Worm (Caenorhabditis elegans) whole organism, early embryonic: Measurements from ENCODE around the gene btb-8.

Source experiments
- B0310.2 ChIP-seq: sonication (generic microtip); optimal IDR thresholded peaks from 2 replicates; lab custom pipeline; 2016; ENCODE audit warnings: mild to moderate bottlenecking, missing genetic modification characterization, missing compliant biosample characterization
- F13C5.2 ChIP-seq: sonication (generic microtip); optimal IDR thresholded peaks from 2 replicates; lab custom pipeline; 2017; ENCODE audit warnings: mild to moderate bottlenecking, missing genetic modification characterization, inconsistent platforms, missing compliant biosample characterization
- aly-1 ChIP-seq: sonication (generic microtip); optimal IDR thresholded peaks from 2 replicates; lab custom pipeline; 2016; ENCODE audit warnings: missing genetic modification characterization, missing compliant biosample characterization
- ama-1 ChIP-seq: fragments of 150-350 bp; optimal IDR thresholded peaks from 2 replicates; lab custom pipeline; 2014
- ceh-13 ChIP-seq: fragments of 200-800 bp; sonication (Bioruptor generic); optimal IDR thresholded peaks from 2 replicates; lab custom pipeline; 2018; ENCODE audit warnings: mild to moderate bottlenecking, missing genetic modification characterization, missing compliant biosample characterization
- ceh-36 ChIP-seq: sonication (generic microtip); optimal IDR thresholded peaks from 2 replicates; lab custom pipeline; 2016; ENCODE audit warnings: missing genetic modification characterization, inconsistent platforms, missing compliant biosample characterization
- ets-7 ChIP-seq: sonication (generic microtip); optimal IDR thresholded peaks from 2 replicates; lab custom pipeline; 2016; ENCODE audit warnings: missing genotype, missing genetic modification characterization, missing compliant biosample characterization
- flt-1 ChIP-seq: fragments of 200-800 bp; sonication (Bioruptor generic); IDR thresholded peaks from 2 replicates; pipeline ENCODE4 v1.3.6; 2022; ENCODE audit warnings: missing genetic modification characterization, missing compliant biosample characterization
- hmbx-1 ChIP-seq: sonication (generic microtip); optimal IDR thresholded peaks from 2 replicates; lab custom pipeline; 2016; ENCODE audit warnings: mild to moderate bottlenecking, missing genetic modification characterization, missing compliant biosample characterization
- hmg-4 ChIP-seq: fragments of 200-800 bp; sonication (Bioruptor generic); optimal IDR thresholded peaks from 2 replicates; lab custom pipeline; 2018; ENCODE audit warnings: mild to moderate bottlenecking, missing genetic modification characterization, missing compliant biosample characterization
- hnd-1 ChIP-seq: sonication (generic microtip); optimal IDR thresholded peaks from 2 replicates; lab custom pipeline; 2016; ENCODE audit warnings: missing genetic modification characterization, missing compliant biosample characterization
- pes-1 ChIP-seq: fragments of 200-800 bp; sonication (Bioruptor generic); IDR thresholded peaks from 2 replicates; pipeline ENCODE4 v1.3.6; 2022; ENCODE audit warnings: missing genetic modification reagents, missing genetic modification characterization, missing compliant biosample characterization
- scrt-1 ChIP-seq: fragments of 200-800 bp; sonication (Bioruptor generic); IDR thresholded peaks from 2 replicates; pipeline ENCODE4 v1.3.6; 2022; ENCODE audit warnings: missing genetic modification characterization, missing compliant biosample characterization
- sea-1 ChIP-seq: fragments of 200-800 bp; sonication (Bioruptor generic); conservative IDR thresholded peaks from 2 replicates; pipeline ENCODE4 v1.3.6; 2022; ENCODE audit warnings: missing genetic modification characterization, missing compliant biosample characterization
- tbx-11 ChIP-seq: fragments of 200-800 bp; sonication (Bioruptor generic); IDR thresholded peaks from 2 replicates; pipeline ENCODE4 v1.3.6; 2022; ENCODE audit warnings: missing genetic modification characterization, missing compliant biosample characterization
- tbx-37 ChIP-seq: fragments of 200-800 bp; sonication (Bioruptor generic); conservative IDR thresholded peaks from 2 replicates; pipeline ENCODE4 v1.3.6; 2022; ENCODE audit warnings: missing genetic modification reagents, missing genetic modification characterization, missing compliant biosample characterization
- tra-4 ChIP-seq: sonication (generic microtip); optimal IDR thresholded peaks from 2 replicates; lab custom pipeline; 2017; ENCODE audit warnings: missing genetic modification characterization, missing compliant biosample characterization

Gene btb-8

DNA sequence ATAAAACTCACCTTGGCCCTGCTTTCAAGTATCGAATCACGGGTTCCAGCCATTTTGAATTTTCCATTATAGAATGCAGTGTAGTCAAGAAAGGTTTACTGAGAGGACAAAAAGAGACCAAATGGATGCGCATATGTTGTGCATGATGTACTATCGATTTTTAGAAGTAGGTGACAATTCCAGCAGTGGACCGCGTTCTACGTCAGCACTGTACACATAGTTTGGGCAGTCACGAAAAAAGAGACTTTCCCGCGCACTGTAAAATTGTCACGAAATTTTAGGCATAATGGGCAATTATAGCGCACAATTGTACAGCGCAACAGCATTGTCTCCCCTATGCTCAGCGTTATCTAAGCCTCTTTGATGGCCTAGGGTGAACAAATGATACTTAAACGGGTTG, 31.6 kb upstream of the btb-8 start, which contains the start of gene fbxc-22:
Gene fbxc-22, minus strand, starts transcription at position 101 of the 400 bp plus-strand sequence.
- TF ChIP-seq flt-1 (no peak), tbx-11 (GFP tag; lab: Robert Waterston, UW) (no peak), B0310.2 (tag; lab: Kevin White, UChicago) (no peak), aly-1 (no peak), scrt-1 (GFP tag; lab: Robert Waterston, UW) (no peak), ama-1 (lab: Kevin White, UChicago) (no peak)

DNA sequence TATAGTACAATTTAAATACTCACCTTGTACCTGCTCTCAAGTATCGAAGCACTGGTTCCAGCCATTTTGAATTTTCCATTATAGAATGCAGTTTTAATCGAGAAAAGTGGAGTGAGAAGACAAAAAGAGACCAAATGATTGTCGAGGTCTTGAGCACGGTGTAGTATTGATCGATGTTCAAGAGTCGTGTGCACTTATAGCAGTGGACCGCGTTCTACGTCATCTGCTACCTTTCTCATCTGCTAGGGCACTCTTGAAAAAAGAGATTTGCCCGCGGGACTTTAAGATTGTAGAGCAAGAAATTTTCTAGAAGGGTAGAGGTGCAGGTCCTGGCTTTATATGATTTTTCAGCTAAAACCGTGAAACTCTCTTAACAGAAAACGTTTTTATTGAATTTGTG, 29.7 kb upstream of the btb-8 start, which contains the start of gene fbxc-21:
Gene fbxc-21, minus strand, starts transcription at position 101 of the 400 bp plus-strand sequence.
- TF ChIP-seq tbx-11 (GFP tag; lab: Robert Waterston, UW) (no peak), ama-1 (lab: Kevin White, UChicago) (no peak), ets-7 (tag; lab: Kevin White, UChicago) (no peak), ceh-13 (GFP tag; lab: Kevin White, UChicago) (no peak), pes-1 (GFP tag; lab: Robert Waterston, UW) (no peak), hnd-1 (no peak), tra-4 (tag; lab: Kevin White, UChicago) (no peak), hmbx-1 (tag; lab: Kevin White, UChicago) (no peak), F13C5.2 (tag; lab: Kevin White, UChicago) (no peak), hmg-4 (no peak), ceh-36 (tag; lab: Kevin White, UChicago) (no peak), scrt-1 (GFP tag; lab: Robert Waterston, UW) (no peak), sea-1 (GFP tag; lab: Robert Waterston, UW) (no peak), B0310.2 (tag; lab: Kevin White, UChicago) (no peak), flt-1 (no peak), tbx-37 (GFP tag; lab: Robert Waterston, UW) (no peak), aly-1 (no peak)

- TF ChIP-seq sea-1 (GFP tag; lab: Robert Waterston, UW) (no peak), scrt-1 (GFP tag; lab: Robert Waterston, UW) (no peak), hnd-1 (no peak), ceh-36 (tag; lab: Kevin White, UChicago) (no peak), tbx-11 (GFP tag; lab: Robert Waterston, UW) (no peak), aly-1 (no peak), ets-7 (tag; lab: Kevin White, UChicago) (no peak), ceh-13 (GFP tag; lab: Kevin White, UChicago) (no peak), F13C5.2 (tag; lab: Kevin White, UChicago) (no peak)
Measured at ce11 chrII:1694530-1694929, 28.0 kb upstream of the btb-8 start, which contains the start of gene fbxc-26. Gene fbxc-26, minus strand, starts transcription at chrII:1694630.

ce11 chrII:1695861-1696260, 26.7 kb upstream of the btb-8 start, which contains the start of gene F58E1.13:
Gene F58E1.13, minus strand, starts transcription at chrII:1695872.
- TF ChIP-seq F13C5.2 (tag; lab: Kevin White, UChicago) = no peak
- TF ChIP-seq tbx-11 (GFP tag; lab: Robert Waterston, UW) = no peak
- no peak for TF ChIP-seq hmg-4
- TF ChIP-seq ceh-13 (GFP tag; lab: Kevin White, UChicago) = no peak
- TF ChIP-seq ets-7 (tag; lab: Kevin White, UChicago) = no peak
- TF ChIP-seq tra-4 (tag; lab: Kevin White, UChicago) = no peak
- no peak for TF ChIP-seq pes-1 (GFP tag; lab: Robert Waterston, UW)
- no peak for TF ChIP-seq scrt-1 (GFP tag; lab: Robert Waterston, UW)
- TF ChIP-seq B0310.2 (tag; lab: Kevin White, UChicago) = no peak
- no peak for TF ChIP-seq ceh-36 (tag; lab: Kevin White, UChicago)

DNA sequence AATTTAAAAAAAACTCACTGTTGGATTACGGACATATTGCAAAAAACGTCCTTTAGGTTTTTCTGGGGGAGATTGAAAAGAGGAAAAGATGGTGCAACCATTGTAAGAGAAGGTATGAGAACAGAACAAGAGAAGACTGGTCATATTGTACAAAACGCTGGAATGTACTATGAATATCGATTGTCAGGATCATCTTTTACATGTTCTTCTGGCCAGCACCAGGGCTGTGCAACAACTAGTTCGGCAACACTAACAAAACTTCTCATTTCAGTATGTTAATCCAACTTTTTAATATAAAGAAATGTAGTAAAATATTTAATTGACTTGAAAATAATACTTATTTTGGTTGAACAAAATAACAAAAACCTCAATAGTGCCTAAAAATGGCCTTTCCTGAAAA, 19.2 kb upstream of the btb-8 start, which contains the start of gene fbxb-47:
Gene fbxb-47, minus strand, starts transcription at position 101 of the 400 bp plus-strand sequence.
- TF ChIP-seq tbx-37 (GFP tag; lab: Robert Waterston, UW) (no peak), sea-1 (GFP tag; lab: Robert Waterston, UW) (no peak), hmg-4 (no peak), tbx-11 (GFP tag; lab: Robert Waterston, UW) (no peak), ceh-13 (GFP tag; lab: Kevin White, UChicago) (no peak), aly-1 (no peak), scrt-1 (GFP tag; lab: Robert Waterston, UW) (no peak), ama-1 (lab: Kevin White, UChicago) (no peak)

DNA sequence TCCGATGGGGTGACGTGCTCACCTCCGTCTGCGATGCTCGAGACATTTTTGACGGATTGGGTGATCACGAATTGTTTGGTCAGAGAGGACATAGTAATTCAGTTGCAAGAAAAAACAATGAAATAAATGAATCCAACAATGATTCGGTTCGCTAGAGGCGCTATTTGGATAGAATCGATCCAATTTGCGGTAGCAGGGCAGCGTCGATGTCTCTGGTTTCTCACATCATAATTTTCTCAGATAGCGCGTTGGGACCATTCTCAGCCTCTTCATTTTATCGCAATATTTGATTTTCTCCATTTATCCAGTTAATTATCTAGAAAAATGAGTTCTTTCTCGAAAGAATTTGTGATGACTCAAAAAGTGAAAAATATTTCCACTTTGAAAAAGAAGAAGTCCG, 16.2 kb upstream of the btb-8 start, which contains the start of gene sdz-18:
Gene sdz-18, minus strand, starts transcription at position 101 of the 400 bp plus-strand sequence.
- TF ChIP-seq pes-1 (GFP tag; lab: Robert Waterston, UW) (no peak), hmbx-1 (tag; lab: Kevin White, UChicago) (no peak), ama-1 (lab: Kevin White, UChicago) (no peak), scrt-1 (GFP tag; lab: Robert Waterston, UW) (no peak)

DNA sequence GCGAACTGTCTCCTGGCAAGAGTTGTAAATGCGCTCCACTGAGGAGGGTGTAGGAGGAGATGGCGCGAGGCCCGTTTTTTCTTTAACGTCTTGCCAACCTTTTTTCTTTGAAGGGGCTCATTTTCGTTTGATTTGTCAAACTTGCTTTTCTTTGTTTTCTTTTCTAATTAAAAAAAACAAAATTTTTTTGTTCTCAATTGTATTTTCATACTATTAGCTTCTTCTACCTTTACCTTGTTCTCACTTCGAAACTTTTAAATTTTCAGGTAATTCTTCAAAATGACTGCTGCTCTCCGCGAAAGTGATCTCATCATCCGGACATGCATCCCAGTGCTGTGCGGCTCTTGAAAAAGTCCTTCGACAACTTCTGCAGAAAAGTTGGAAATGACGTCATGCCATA, 12.6 kb upstream of the btb-8 start, which contains the start of gene fbxa-184:
Gene fbxa-184, plus strand, starts transcription at position 301 of the 400 bp plus-strand sequence.
- TF ChIP-seq B0310.2 (tag; lab: Kevin White, UChicago) (no peak), tbx-37 (GFP tag; lab: Robert Waterston, UW) (no peak), tra-4 (tag; lab: Kevin White, UChicago) (no peak), ceh-13 (GFP tag; lab: Kevin White, UChicago) (no peak), hnd-1 (no peak), pes-1 (GFP tag; lab: Robert Waterston, UW) (no peak), aly-1 (no peak), ama-1 (lab: Kevin White, UChicago) (no peak), flt-1 (no peak), hmg-4 (no peak), scrt-1 (GFP tag; lab: Robert Waterston, UW) (no peak), sea-1 (GFP tag; lab: Robert Waterston, UW) (no peak), ets-7 (tag; lab: Kevin White, UChicago) (no peak)
